Worm (Caenorhabditis elegans) whole organism, early embryonic: Measurements from ENCODE around the gene acs-3.

Source experiments
- B0310.2 ChIP-seq: sonication (generic microtip); optimal IDR thresholded peaks from 2 replicates; lab custom pipeline; 2016; ENCODE audit warnings: mild to moderate bottlenecking, missing genetic modification characterization, missing compliant biosample characterization
- ama-1 ChIP-seq: fragments of 150-350 bp; optimal IDR thresholded peaks from 2 replicates; lab custom pipeline; 2014
- tbx-11 ChIP-seq: fragments of 200-800 bp; sonication (Bioruptor generic); IDR thresholded peaks from 2 replicates; pipeline ENCODE4 v1.3.6; 2022; ENCODE audit warnings: missing genetic modification characterization, missing compliant biosample characterization

DNA sequence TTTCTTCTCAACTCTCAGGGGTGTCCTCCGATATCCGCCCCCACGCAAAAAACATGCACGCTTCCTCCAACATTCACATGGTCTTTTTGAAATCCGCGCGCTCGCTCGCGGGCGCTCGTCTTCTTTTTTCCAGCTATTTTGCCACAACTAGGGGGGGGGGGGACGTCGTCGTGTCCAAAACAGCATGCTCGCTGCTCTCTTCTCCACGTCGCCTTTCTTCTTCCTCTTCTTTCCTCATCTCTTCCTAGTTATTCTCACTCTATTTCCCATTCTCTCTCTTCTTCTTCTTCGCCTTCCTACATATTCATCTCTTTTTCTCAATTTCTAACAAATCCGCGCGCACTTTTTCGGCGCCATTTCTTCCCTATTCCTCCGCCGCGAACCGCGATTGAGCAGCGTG is 25.9 kb upstream of the acs-3 start:
- TF ChIP-seq ama-1 (lab: Kevin White, UChicago), result no peak
- no peak for TF ChIP-seq tbx-11 (GFP tag; lab: Robert Waterston, UW)
- no peak for TF ChIP-seq B0310.2 (tag; lab: Kevin White, UChicago)
